Worm (Caenorhabditis elegans): ENCODE results near the gene T19H12.2.
"Not testable (repeated sequence)": the region's sequence is repeated elsewhere in the genome, so short reads cannot be mapped to it uniquely, and the experiment has no call there.

The T19H12.2 gene

ce11 chrV:4890781-4891180 lies 552 bp downstream of the T19H12.2 start:
- TF ChIP-seq ztf-7 (tag; optimal IDR thresholded peaks at IDR 0.05): no peak
- TF ChIP-seq set-16 (GFP tag; IDR thresholded peaks at IDR 0.05): peak; percentile 86
- TF ChIP-seq F10B5.3 (tag; optimal IDR thresholded peaks at IDR 0.05): no peak

ce11 chrV:4891305-4891704 lies 1.1 kb downstream of the T19H12.2 start:
- no peak for TF ChIP-seq cey-2 (tag; optimal IDR thresholded peaks at IDR 0.05; ENCODE audit: borderline replicate concordance, insufficient read depth)
- no peak for TF ChIP-seq gei-8 (GFP tag; optimal IDR thresholded peaks at IDR 0.05)
- TF ChIP-seq F49E8.2 (tag; optimal IDR thresholded peaks at IDR 0.05; ENCODE audit: borderline replicate concordance): peak; percentile 30
- TF ChIP-seq unc-130 (GFP tag; optimal IDR thresholded peaks at IDR 0.05): peak; percentile 26
- TF ChIP-seq lin-38 (GFP tag; IDR thresholded peaks at IDR 0.05): peak; percentile 60
- TF ChIP-seq dmd-6 (GFP tag; IDR thresholded peaks at IDR 0.05): no peak
- TF ChIP-seq D1046.2 (GFP tag; IDR thresholded peaks at IDR 0.05): no peak

ce11 chrV:4894971-4895370 lies 4.7 kb downstream of the T19H12.2 start, which contains the start of gene ugt-11:
TSS of gene ugt-11 (minus strand) at chrV:4895071.
- TF ChIP-seq daf-8 (GFP tag; IDR thresholded peaks at IDR 0.05) (no peak), aha-1 (tag) (peak; percentile 21)

ce11 chrV:4895744-4896143 lies 5.5 kb downstream of the T19H12.2 start, which contains the start of gene ugt-9:
TSS of gene ugt-9 (plus strand) at chrV:4896048.
- no peak for TF ChIP-seq ZK546.5 (tag; optimal IDR thresholded peaks at IDR 0.05)
- no peak for TF ChIP-seq madf-9 (GFP tag; conservative IDR thresholded peaks at IDR 0.05)
- TF ChIP-seq zag-1 (tag; optimal IDR thresholded peaks at IDR 0.05): no peak
- TF ChIP-seq D1046.2 (GFP tag; IDR thresholded peaks at IDR 0.05): no peak
- TF ChIP-seq nhr-77 (tag; optimal IDR thresholded peaks at IDR 0.05): peak; percentile 53
- TF ChIP-seq nhr-28 (tag; optimal IDR thresholded peaks at IDR 0.05): peak; percentile 99
- TF ChIP-seq aha-1 (tag): no peak
- no peak for TF ChIP-seq ceh-32 (tag; optimal IDR thresholded peaks at IDR 0.05; ENCODE audit: poor library complexity)
- no peak for TF ChIP-seq F26F4.8 (GFP tag; conservative IDR thresholded peaks at IDR 0.05)
- no peak for TF ChIP-seq hlh-30 (tag; optimal IDR thresholded peaks at IDR 0.05; ENCODE audit: insufficient read depth)
- no peak for TF ChIP-seq jun-1 (tag; optimal IDR thresholded peaks at IDR 0.05)
- TF ChIP-seq unc-62 (GFP tag; optimal IDR thresholded peaks at IDR 0.05 in 1 of 2): peak in 1 of 2 experiments; percentile 84
- no peak for TF ChIP-seq unc-62 (tag; optimal IDR thresholded peaks at IDR 0.05)
- no peak for TF ChIP-seq daf-16 (GFP tag; optimal IDR thresholded peaks at IDR 0.05)
- peak; percentile 17 for TF ChIP-seq daf-16 (tag; optimal IDR thresholded peaks at IDR 0.05)

ce11 chrV:4900020-4900419 lies 9.8 kb downstream of the T19H12.2 start, which contains the start of gene ugt-10:
TSS of gene ugt-10 (minus strand) at chrV:4900120.
- TF ChIP-seq unc-62 (GFP tag; optimal IDR thresholded peaks at IDR 0.05 in 1 of 2): peak in 1 of 2 experiments; percentile 75
- not testable (repeated sequence) for TF ChIP-seq unc-62 (tag; optimal IDR thresholded peaks at IDR 0.05)

ce11 chrV:4901074-4901473 lies 10.8 kb downstream of the T19H12.2 start, which contains the start of gene ugt-67:
TSS of gene ugt-67 (plus strand) at chrV:4901374.
- TF ChIP-seq daf-8 (GFP tag; IDR thresholded peaks at IDR 0.05) (no peak), dmd-6 (GFP tag; IDR thresholded peaks at IDR 0.05) (no peak), nhr-28 (tag; optimal IDR thresholded peaks at IDR 0.05) (peak; percentile 7), hif-1 (tag; optimal IDR thresholded peaks at IDR 0.05) (no peak)

- TF ChIP-seq lin-38 (GFP tag; IDR thresholded peaks at IDR 0.05) (no peak), zfp-3 (GFP tag; conservative IDR thresholded peaks at IDR 0.05) (no peak), hlh-30 (tag; optimal IDR thresholded peaks at IDR 0.05; ENCODE audit: insufficient read depth) (no peak), aly-2 (tag; optimal IDR thresholded peaks at IDR 0.05) (no peak), rbr-2 (tag; optimal IDR thresholded peaks at IDR 0.05) (no peak), ceh-28 (tag; optimal IDR thresholded peaks at IDR 0.05) (no peak), daf-19 (GFP tag; conservative IDR thresholded peaks at IDR 0.05) (no peak), ZK546.5 (tag; optimal IDR thresholded peaks at IDR 0.05) (no peak), Y5F2A.4 (GFP tag; optimal IDR thresholded peaks at IDR 0.05) (no peak), dmd-6 (GFP tag; IDR thresholded peaks at IDR 0.05) (no peak), nhr-28 (tag; optimal IDR thresholded peaks at IDR 0.05) (peak; percentile 100), pqm-1 (tag; optimal IDR thresholded peaks at IDR 0.05) (no peak), nhr-10 (tag; optimal IDR thresholded peaks at IDR 0.05) (no peak), mxl-2 (GFP tag; conservative IDR thresholded peaks at IDR 0.05) (no peak), mdl-1 (tag; optimal IDR thresholded peaks at IDR 0.05) (peak in 1 of 2 experiments; percentile 0)
Observed at ce11 chrV:4903696-4904095, 13.5 kb downstream of the T19H12.2 start, which contains the start of gene ugt-8. TSS of gene ugt-8 (plus strand) at chrV:4903930.

Measured in whole organism, L4 larva.